Worm (Caenorhabditis elegans) whole organism, midembryonic: Measurements from ENCODE around the gene nhl-1.

Experiments used
- T22C8.4 ChIP-seq: fragments of 200-800 bp; sonication (Bioruptor generic); IDR thresholded peaks from 2 replicates; pipeline ENCODE4 v1.3.6; 2022; ENCODE audit warnings: missing genetic modification characterization, missing compliant biosample characterization
- cog-1 ChIP-seq: sonication (generic microtip); optimal IDR thresholded peaks from 2 replicates; lab custom pipeline; 2016; ENCODE audit warnings: missing genetic modification characterization, missing compliant biosample characterization
- flt-1 ChIP-seq: fragments of 200-800 bp; sonication (Bioruptor generic); IDR thresholded peaks from 2 replicates; pipeline ENCODE4 v1.3.6; 2022; ENCODE audit warnings: missing genetic modification characterization, missing compliant biosample characterization
- klf-2 ChIP-seq: fragments of 200-800 bp; sonication (Bioruptor generic); conservative IDR thresholded peaks from 2 replicates; pipeline ENCODE4 v1.3.6; 2022; ENCODE audit warnings: missing genetic modification reagents, missing genetic modification characterization, missing compliant biosample characterization
- ref-1 ChIP-seq: fragments of 200-800 bp; sonication (Bioruptor generic); conservative IDR thresholded peaks from 2 replicates; pipeline ENCODE4 v1.3.6; 2022; ENCODE audit warnings: missing genetic modification reagents, missing genetic modification characterization, missing compliant biosample characterization
- ztf-29 ChIP-seq: fragments of 200-800 bp; sonication (Bioruptor generic); IDR thresholded peaks from 2 replicates; pipeline ENCODE4 v1.3.6; 2022; ENCODE audit warnings: missing genetic modification reagents, missing genetic modification characterization, missing compliant biosample characterization

DNA sequence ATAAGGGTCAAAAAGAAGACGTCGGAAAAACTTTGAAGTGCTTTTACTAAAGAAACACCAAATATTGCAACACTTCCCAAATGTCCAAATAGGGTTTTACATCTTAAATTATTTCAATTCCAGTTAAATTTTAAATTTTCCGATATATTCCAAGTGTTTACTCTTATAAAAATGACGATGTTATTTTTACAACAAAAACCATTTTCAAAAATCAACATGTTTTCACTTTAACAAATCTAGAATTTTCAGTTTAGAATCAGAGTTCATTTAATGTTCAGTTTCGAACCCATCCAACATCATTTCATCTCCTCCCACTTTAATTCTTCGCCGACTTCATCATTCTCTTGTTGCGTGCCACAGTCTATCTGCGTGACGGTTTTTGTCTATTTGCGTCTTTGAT lies 50.1 kb downstream of the nhl-1 start, which contains the start of gene dos-1:
- TF ChIP-seq klf-2 (GFP tag; lab: Robert Waterston, UW): no peak
- no peak for TF ChIP-seq flt-1 (GFP tag; lab: Robert Waterston, UW)
- TF ChIP-seq cog-1 (tag; lab: Kevin White, UChicago): no peak
- TF ChIP-seq ref-1 (GFP tag; lab: Robert Waterston, UW): no peak
- no peak for TF ChIP-seq T22C8.4
- no peak for TF ChIP-seq ztf-29 (GFP tag; lab: Robert Waterston, UW)
